Worm (Caenorhabditis elegans): ENCODE measurements around the gene cisd-3.1.

DNA sequence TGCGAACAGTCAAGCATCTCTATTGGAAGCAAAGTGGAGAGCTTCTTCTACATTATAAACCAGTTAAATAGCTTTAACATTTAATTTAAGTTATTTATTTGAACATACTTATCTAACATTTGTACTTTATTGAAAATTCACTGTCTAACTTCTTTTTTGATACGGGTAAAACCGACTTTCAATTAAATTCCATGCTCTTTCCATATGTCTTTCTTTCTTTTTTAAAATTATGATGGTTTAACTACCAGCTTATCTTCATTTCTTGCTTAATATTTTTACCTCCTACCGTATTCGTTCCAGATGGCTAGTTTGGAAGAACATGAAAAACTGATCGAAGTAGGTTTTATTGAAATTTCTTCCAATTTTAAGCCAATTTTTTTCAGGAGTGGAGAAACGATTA, 38.8 kb downstream of the cisd-3.1 start, which contains the start of gene F35G12.12:
- TF ChIP-seq ets-4 (tag; optimal IDR thresholded peaks at IDR 0.05), result no peak
- TF ChIP-seq elt-4 (tag; optimal IDR thresholded peaks at IDR 0.05), result no peak
- TF ChIP-seq lim-6 (tag; optimal IDR thresholded peaks at IDR 0.05), result no peak
- TF ChIP-seq pros-1 (tag; optimal IDR thresholded peaks at IDR 0.05), result no peak
- TF ChIP-seq ama-1 (optimal IDR thresholded peaks at IDR 0.05), result no peak
- no peak for TF ChIP-seq unc-55 (GFP tag; optimal IDR thresholded peaks at IDR 0.05)
- TF ChIP-seq syd-9 (tag; optimal IDR thresholded peaks at IDR 0.05), result no peak
- TF ChIP-seq sdc-2 (tag; optimal IDR thresholded peaks at IDR 0.05), result no peak
- no peak for TF ChIP-seq ceh-9 (tag; optimal IDR thresholded peaks at IDR 0.05)
- TF ChIP-seq ceh-22 (tag; optimal IDR thresholded peaks at IDR 0.05), result no peak
- no peak for TF ChIP-seq C38D4.7 (GFP tag; optimal IDR thresholded peaks at IDR 0.05)
- no peak for TF ChIP-seq Y22D7AL.16 (tag; optimal IDR thresholded peaks at IDR 0.05)
- no peak for TF ChIP-seq ceh-14 (tag; optimal IDR thresholded peaks at IDR 0.05)
- no peak for TF ChIP-seq dmd-4 (tag; optimal IDR thresholded peaks at IDR 0.05; ENCODE audit: borderline replicate concordance)

Measured in whole organism, late embryonic.